Worm (Caenorhabditis elegans) whole organism, L3 larva: ENCODE measurements around the gene C18H7.7.

ENCODE experiments used
- R02D3.7 ChIP-seq: fragments of 150-350 bp; optimal IDR thresholded peaks from 2 replicates; lab custom pipeline; 2014; ENCODE audit warnings: missing biosample characterization, missing genetic modification characterization
- ceh-16 ChIP-seq: sonication (generic microtip); optimal IDR thresholded peaks from 2 replicates; lab custom pipeline; 2017; ENCODE audit warnings: missing biosample characterization, missing genetic modification characterization
- ceh-82 ChIP-seq: fragments of 150-350 bp; optimal IDR thresholded peaks from 2 replicates; lab custom pipeline; 2014; ENCODE audit warnings: missing biosample characterization, missing genetic modification characterization
- ceh-9 ChIP-seq: sonication (generic microtip); optimal IDR thresholded peaks from 2 replicates; lab custom pipeline; 2018; ENCODE audit warnings: missing biosample characterization, missing genetic modification characterization
- egl-27 ChIP-seq: sonication (generic microtip); optimal IDR thresholded peaks from 4 replicates; lab custom pipeline; 2017; ENCODE audit warnings: missing biosample characterization, missing genetic modification reagents, missing genetic modification characterization
- egl-5 ChIP-seq: fragments of 150-350 bp; optimal IDR thresholded peaks from 2 replicates; lab custom pipeline; 2017; ENCODE audit warnings: missing biosample characterization, missing genetic modification reagents, missing genetic modification characterization, inconsistent platforms
- elt-1 ChIP-seq: fragments of 150-350 bp; optimal IDR thresholded peaks from 2 replicates; lab custom pipeline; 2014; ENCODE audit warnings: missing biosample characterization, missing genetic modification characterization
- elt-2 ChIP-seq: sonication (generic microtip); optimal IDR thresholded peaks from 2 replicates; lab custom pipeline; 2016; ENCODE audit warnings: missing genetic modification reagents, mild to moderate bottlenecking, missing genetic modification characterization, missing compliant biosample characterization
- elt-3 ChIP-seq, 3 experiments: fragments of 150-350 bp in 1 of 3; sonication (generic microtip) in 2 of 3; optimal IDR thresholded peaks; 2 replicates in 2 of 3; 4 replicates in 1 of 3; lab custom pipeline; 2014 to 2017; ENCODE audit warnings: missing biosample characterization in 3 of 3, missing genetic modification characterization in 3 of 3
- eor-1 ChIP-seq, 2 experiments: fragments of 150-350 bp; optimal IDR thresholded peaks; 2 replicates each; lab custom pipeline; 2014 to 2018; ENCODE audit warnings: missing biosample characterization in 2 of 2, missing genetic modification characterization in 2 of 2
- fkh-10 ChIP-seq: sonication (generic microtip); optimal IDR thresholded peaks from 2 replicates; lab custom pipeline; 2017; ENCODE audit warnings: missing biosample characterization, missing genetic modification reagents, missing genetic modification characterization
- fkh-2 ChIP-seq: fragments of 150-350 bp; optimal IDR thresholded peaks from 2 replicates; lab custom pipeline; 2014; ENCODE audit warnings: missing biosample characterization, missing genetic modification reagents, missing genetic modification characterization
- hmg-11 ChIP-seq: sonication (generic microtip); optimal IDR thresholded peaks from 2 replicates; lab custom pipeline; 2016; ENCODE audit warnings: missing genetic modification characterization, missing compliant biosample characterization
- jun-1 ChIP-seq: fragments of 150-350 bp; optimal IDR thresholded peaks from 2 replicates; lab custom pipeline; 2014; ENCODE audit warnings: missing biosample characterization, missing genetic modification reagents, missing genetic modification characterization
- lin-15B ChIP-seq: fragments of 150-350 bp; optimal IDR thresholded peaks from 2 replicates; lab custom pipeline; 2014; ENCODE audit warnings: missing biosample characterization, missing genetic modification characterization
- lin-39 ChIP-seq: fragments of 150-350 bp; optimal IDR thresholded peaks from 2 replicates; lab custom pipeline; 2018; ENCODE audit warnings: missing biosample characterization, missing genetic modification reagents, missing genetic modification characterization
- lsy-12 ChIP-seq: sonication (generic microtip); optimal IDR thresholded peaks from 2 replicates; lab custom pipeline; 2016; ENCODE audit warnings: mild to moderate bottlenecking, missing genetic modification characterization, missing compliant biosample characterization
- mdl-1 ChIP-seq: fragments of 150-350 bp; optimal IDR thresholded peaks from 2 replicates; lab custom pipeline; 2014; ENCODE audit warnings: missing biosample characterization, missing genetic modification characterization
- nfya-1 ChIP-seq: sonication (generic microtip); optimal IDR thresholded peaks from 2 replicates; lab custom pipeline; 2017; ENCODE audit warnings: missing genetic modification characterization, mild to moderate bottlenecking, missing compliant biosample characterization, antibody characterized with exemption, moderate library complexity; ENCODE audit not compliant: insufficient read depth
- nhr-12 ChIP-seq: fragments of 150-350 bp; optimal IDR thresholded peaks from 2 replicates; lab custom pipeline; 2014; ENCODE audit warnings: missing biosample characterization, missing genetic modification characterization
- nhr-237 ChIP-seq: fragments of 150-350 bp; optimal IDR thresholded peaks from 2 replicates; lab custom pipeline; 2014; ENCODE audit warnings: missing biosample characterization, missing genetic modification characterization
- nhr-25 ChIP-seq: sonication (generic microtip); optimal IDR thresholded peaks from 2 replicates; lab custom pipeline; 2017; ENCODE audit warnings: missing biosample characterization, missing genetic modification characterization
- nhr-28 ChIP-seq: fragments of 150-350 bp; optimal IDR thresholded peaks from 2 replicates; lab custom pipeline; 2014; ENCODE audit warnings: missing biosample characterization, missing genetic modification characterization
- nhr-77 ChIP-seq: fragments of 150-350 bp; optimal IDR thresholded peaks from 2 replicates; lab custom pipeline; 2014; ENCODE audit warnings: missing biosample characterization, missing genetic modification characterization
- pqm-1 ChIP-seq: fragments of 150-350 bp; optimal IDR thresholded peaks from 2 replicates; lab custom pipeline; 2017; ENCODE audit warnings: missing biosample characterization, missing genetic modification characterization, inconsistent platforms
- sea-2 ChIP-seq: fragments of 150-350 bp; sonication (generic microtip); optimal IDR thresholded peaks from 4 replicates; lab custom pipeline; 2014; ENCODE audit warnings: missing biosample characterization, missing genetic modification reagents, missing genetic modification characterization
- skn-1 ChIP-seq: fragments of 150-350 bp; optimal IDR thresholded peaks from 2 replicates; lab custom pipeline; 2014; ENCODE audit warnings: missing biosample characterization, missing genetic modification characterization
- tbx-2 ChIP-seq: sonication (generic microtip); optimal IDR thresholded peaks from 2 replicates; lab custom pipeline; 2016; ENCODE audit warnings: mild to moderate bottlenecking, missing genetic modification characterization, missing compliant biosample characterization
- unc-39 ChIP-seq: sonication (generic microtip); optimal IDR thresholded peaks from 4 replicates; lab custom pipeline; 2017; ENCODE audit warnings: missing biosample characterization, missing genetic modification characterization
- zag-1 ChIP-seq: fragments of 150-350 bp; optimal IDR thresholded peaks from 2 replicates; lab custom pipeline; 2014; ENCODE audit warnings: missing biosample characterization, missing genetic modification characterization
- ztf-11 ChIP-seq: fragments of 150-350 bp; optimal IDR thresholded peaks from 2 replicates; lab custom pipeline; 2014; ENCODE audit warnings: missing biosample characterization, missing genetic modification characterization

Gene C18H7.7

ce11 chrIV:582130-582529 lies 14.1 kb downstream of the C18H7.7 start, which contains the start of gene F56A11.6:
F56A11.6 (minus strand) TSS chrIV:582230.
- TF ChIP-seq lin-15B (tag; lab: Kevin White, UChicago): no peak
- no peak for TF ChIP-seq unc-39 (tag; lab: Kevin White, UChicago)
- TF ChIP-seq skn-1 (tag; lab: Kevin White, UChicago): no peak
- no peak for TF ChIP-seq fkh-10 (GFP tag; lab: Kevin White, UChicago)

- TF ChIP-seq egl-27 (tag; lab: Kevin White, UChicago) (no peak), elt-1 (no peak), zag-1 (tag; lab: Kevin White, UChicago) (no peak), egl-5 (tag; lab: Kevin White, UChicago) (no peak), R02D3.7 (no peak), ceh-16 (no peak), ceh-82 (no peak), elt-3 (tag; optimal IDR thresholded peaks at IDR 0.05; lab: Kevin White, UChicago) (no peak), eor-1 (tag; optimal IDR thresholded peaks at IDR 0.05; lab: Kevin White, UChicago) (no peak), jun-1 (tag; lab: Kevin White, UChicago) (no peak), elt-2 (tag; lab: Kevin White, UChicago) (no peak), hmg-11 (tag; lab: Kevin White, UChicago) (no peak), nhr-237 (tag; lab: Kevin White, UChicago) (no peak), ztf-11 (tag; lab: Kevin White, UChicago) (no peak), nhr-12 (tag; lab: Kevin White, UChicago) (no peak), mdl-1 (tag; lab: Kevin White, UChicago) (no peak), lin-39 (tag; lab: Kevin White, UChicago) (no peak), pqm-1 (tag; lab: Kevin White, UChicago) (no peak), sea-2 (GFP tag; lab: Kevin White, UChicago) (no peak), nhr-28 (tag; lab: Kevin White, UChicago) (no peak)
Measured at ce11 chrIV:580512-580911, 15.7 kb downstream of the C18H7.7 start.

- peak; percentile 21 for TF ChIP-seq hmg-11 (tag; lab: Kevin White, UChicago)
- no peak for TF ChIP-seq ceh-9
- TF ChIP-seq elt-2 (tag; lab: Kevin White, UChicago): peak; percentile 26
- TF ChIP-seq, all 47 proteins: peak for 2
Measured at ce11 chrIV:572487-572886, 23.7 kb downstream of the C18H7.7 start, which contains the start of gene gex-2. gex-2 (plus strand) TSS chrIV:572769.

- TF ChIP-seq jun-1 (tag; lab: Kevin White, UChicago) (no peak), skn-1 (tag; lab: Kevin White, UChicago) (peak; percentile 16)
Measured at ce11 chrIV:570799-571300, 25.3 kb downstream of the C18H7.7 start, which contains the start of gene F56A11.5. F56A11.5 (minus strand) TSS chrIV:570849.

- no peak for TF ChIP-seq nhr-25 (tag; lab: Kevin White, UChicago)
- TF ChIP-seq lsy-12 (tag; lab: Kevin White, UChicago): no peak
- no peak for TF ChIP-seq skn-1 (tag; lab: Kevin White, UChicago)
- TF ChIP-seq elt-3 (tag; optimal IDR thresholded peaks at IDR 0.05; lab: Kevin White, UChicago): no peak
- no peak for TF ChIP-seq nhr-28 (tag; lab: Kevin White, UChicago)
- no peak for TF ChIP-seq R02D3.7
- no peak for TF ChIP-seq tbx-2 (tag; lab: Kevin White, UChicago)
- no peak for TF ChIP-seq nhr-77 (tag; lab: Kevin White, UChicago)
- TF ChIP-seq elt-2 (tag; lab: Kevin White, UChicago): no peak
- no peak for TF ChIP-seq nfya-1 (tag; lab: Kevin White, UChicago)
- TF ChIP-seq ztf-11 (tag; lab: Kevin White, UChicago): no peak
- TF ChIP-seq unc-39 (tag; lab: Kevin White, UChicago): no peak
- TF ChIP-seq fkh-2: no peak
- TF ChIP-seq nhr-237 (tag; lab: Kevin White, UChicago): no peak
- no peak for TF ChIP-seq zag-1 (tag; lab: Kevin White, UChicago)
- no peak for TF ChIP-seq mdl-1 (tag; lab: Kevin White, UChicago)
- TF ChIP-seq ceh-16: no peak
- TF ChIP-seq lin-15B (tag; lab: Kevin White, UChicago): no peak
- no peak for TF ChIP-seq fkh-10 (GFP tag; lab: Kevin White, UChicago)
- TF ChIP-seq ceh-82: no peak
Measured at ce11 chrIV:564000-564399, 32.2 kb downstream of the C18H7.7 start.
